Worm (Caenorhabditis elegans): ENCODE data around the gene lec-8.

The lec-8 gene

ce11 chrX:9805426-9805825 lies 44.9 kb upstream of the lec-8 start:
- TF ChIP-seq fkh-10 (GFP tag; optimal IDR thresholded peaks at IDR 0.05) (peak; percentile 72), ces-1 (GFP tag; optimal IDR thresholded peaks at IDR 0.05) (peak; percentile 85), madf-5 (GFP tag; IDR thresholded peaks at IDR 0.05) (no peak), unc-39 (tag; optimal IDR thresholded peaks at IDR 0.05) (no peak), ZK337.2 (GFP tag; IDR thresholded peaks at IDR 0.05) (no peak)

- TF ChIP-seq unc-62 (GFP tag; optimal IDR thresholded peaks at IDR 0.05 in 1 of 2) (peak in 1 of 2 experiments; percentile 7), unc-62 (tag; optimal IDR thresholded peaks at IDR 0.05) (no peak), lir-3 (tag; optimal IDR thresholded peaks at IDR 0.05) (no peak), ctbp-1 (GFP tag; IDR thresholded peaks at IDR 0.05) (0 out of 2 replicates have a peak, but pooled peaks have one; percentile 57), dpl-1 (GFP tag; optimal IDR thresholded peaks at IDR 0.05) (no peak), mxl-3 (GFP tag; optimal IDR thresholded peaks at IDR 0.05) (no peak), set-16 (GFP tag; IDR thresholded peaks at IDR 0.05) (peak; percentile 89), daf-12 (tag; optimal IDR thresholded peaks at IDR 0.05) (no peak), mxl-2 (GFP tag; conservative IDR thresholded peaks at IDR 0.05) (no peak), hif-1 (tag; optimal IDR thresholded peaks at IDR 0.05) (no peak), hlh-30 (tag; optimal IDR thresholded peaks at IDR 0.05; ENCODE audit: insufficient read depth) (no peak)
Measured at ce11 chrX:9807377-9808048, 42.9 kb upstream of the lec-8 start, which contains the start of gene lgc-47. lgc-47 (minus strand) TSS chrX:9807662.

ce11 chrX:9814132-9814811 lies 36.1 kb upstream of the lec-8 start:
- TF ChIP-seq unc-62 (GFP tag; optimal IDR thresholded peaks at IDR 0.05 in 1 of 2), result peak in 1 of 2 experiments; percentile 22
- no peak for TF ChIP-seq unc-62 (tag; optimal IDR thresholded peaks at IDR 0.05)
- no peak for TF ChIP-seq lir-3 (tag; optimal IDR thresholded peaks at IDR 0.05)
- peak; percentile 68 for TF ChIP-seq set-16 (GFP tag; IDR thresholded peaks at IDR 0.05)

ce11 chrX:9822173-9822572 lies 28.2 kb upstream of the lec-8 start, which contains the start of gene dpy-22:
dpy-22 (minus strand) TSS chrX:9822273.
- no peak for TF ChIP-seq daf-19 (GFP tag; conservative IDR thresholded peaks at IDR 0.05)
- no peak for TF ChIP-seq nhr-76 (tag; optimal IDR thresholded peaks at IDR 0.05)

ce11 chrX:9822606-9823264 lies 27.6 kb upstream of the lec-8 start:
- TF ChIP-seq gei-8 (GFP tag; optimal IDR thresholded peaks at IDR 0.05) (no peak), lin-39 (tag; optimal IDR thresholded peaks at IDR 0.05) (no peak), dmd-8 (GFP tag; IDR thresholded peaks at IDR 0.05) (no peak), mdt-29 (GFP tag; IDR thresholded peaks at IDR 0.05) (no peak), nhr-48 (tag; optimal IDR thresholded peaks at IDR 0.05) (no peak), zag-1 (tag; optimal IDR thresholded peaks at IDR 0.05) (no peak), unc-62 (GFP tag; optimal IDR thresholded peaks at IDR 0.05 in 1 of 2) (peak in 1 of 2 experiments; percentile 93), unc-62 (tag; optimal IDR thresholded peaks at IDR 0.05) (no peak), ceh-20 (GFP tag; IDR thresholded peaks at IDR 0.05) (no peak), F26F4.8 (GFP tag; conservative IDR thresholded peaks at IDR 0.05) (no peak), ZK337.2 (GFP tag; IDR thresholded peaks at IDR 0.05) (no peak), mep-1 (tag; optimal IDR thresholded peaks at IDR 0.05) (peak; percentile 85), F49E8.2 (tag; optimal IDR thresholded peaks at IDR 0.05; ENCODE audit: borderline replicate concordance) (no peak), T26A8.4 (GFP tag; IDR thresholded peaks at IDR 0.05) (no peak), nhr-6 (tag; optimal IDR thresholded peaks at IDR 0.05) (peak; percentile 42), set-16 (GFP tag; IDR thresholded peaks at IDR 0.05) (no peak), cey-2 (tag; optimal IDR thresholded peaks at IDR 0.05; ENCODE audit: borderline replicate concordance, insufficient read depth) (no peak), Y105C5A.15 (GFP tag; IDR thresholded peaks at IDR 0.05) (no peak), dpl-1 (GFP tag; optimal IDR thresholded peaks at IDR 0.05) (peak; percentile 23), lin-38 (GFP tag; IDR thresholded peaks at IDR 0.05) (no peak), nhr-102 (tag; optimal IDR thresholded peaks at IDR 0.05) (no peak), nhr-11 (tag; optimal IDR thresholded peaks at IDR 0.05) (peak; percentile 20), ztf-11 (tag; optimal IDR thresholded peaks at IDR 0.05) (no peak), nhr-10 (tag; optimal IDR thresholded peaks at IDR 0.05) (no peak), ZK546.5 (tag; optimal IDR thresholded peaks at IDR 0.05) (no peak), ceh-32 (tag; optimal IDR thresholded peaks at IDR 0.05; ENCODE audit: poor library complexity) (no peak), mdl-1 (tag; optimal IDR thresholded peaks at IDR 0.05) (peak in 1 of 2 experiments; percentile 76)

Measured in whole organism, L4 larva.